Worm (Caenorhabditis elegans) whole organism, young adult: ENCODE data around the gene gcl-1.

Source experiments
- B0019.2 ChIP-seq: fragments of 200-800 bp; sonication (Bioruptor generic); conservative IDR thresholded peaks from 2 replicates; pipeline ENCODE4 v1.3.6; 2022; ENCODE audit warnings: missing genetic modification reagents, missing genetic modification characterization, missing compliant biosample characterization
- B0035.1 ChIP-seq: sonication (generic microtip); optimal IDR thresholded peaks from 2 replicates; lab custom pipeline; 2016; ENCODE audit warnings: missing genetic modification characterization, mild to moderate bottlenecking, missing compliant biosample characterization, missing genotype, missing genetic modification reagents
- C06A6.2 ChIP-seq: fragments of 200-800 bp; sonication (Bioruptor generic); conservative IDR thresholded peaks from 2 replicates; pipeline ENCODE4 v1.3.6; 2022; ENCODE audit warnings: missing genetic modification characterization, missing compliant biosample characterization
- D2030.7 ChIP-seq: fragments of 200-800 bp; sonication (Bioruptor generic); IDR thresholded peaks from 2 replicates; pipeline ENCODE4 v1.3.6; 2022; ENCODE audit warnings: missing genetic modification reagents, missing genetic modification characterization, missing compliant biosample characterization
- F10E7.11 ChIP-seq: sonication (generic microtip); optimal IDR thresholded peaks from 2 replicates; lab custom pipeline; 2017; ENCODE audit warnings: mild to moderate bottlenecking, missing genetic modification characterization, moderate library complexity, missing compliant biosample characterization
- F33H1.4 ChIP-seq: fragments of 200-800 bp; sonication (Bioruptor generic); IDR thresholded peaks from 2 replicates; pipeline ENCODE4 v1.3.6; 2022; ENCODE audit warnings: missing genetic modification reagents, missing genetic modification characterization, missing compliant biosample characterization
- F49E8.2 ChIP-seq: sonication (generic microtip); optimal IDR thresholded peaks from 3 replicates; lab custom pipeline; 2017; ENCODE audit warnings: missing genetic modification characterization, mild to moderate bottlenecking, missing compliant biosample characterization, antibody characterized with exemption, moderate library complexity; ENCODE audit not compliant: insufficient read depth
- T26A5.8 ChIP-seq: sonication (generic microtip); optimal IDR thresholded peaks from 2 replicates; lab custom pipeline; 2016; ENCODE audit warnings: missing genetic modification characterization, missing compliant biosample characterization
- Y53G8AR.9 ChIP-seq: fragments of 200-800 bp; sonication (Bioruptor generic); conservative IDR thresholded peaks from 2 replicates; pipeline ENCODE4 v1.3.6; 2022; ENCODE audit warnings: missing genetic modification reagents, missing genetic modification characterization, missing compliant biosample characterization
- Y79H2A.3 ChIP-seq: fragments of 200-800 bp; sonication (Bioruptor generic); conservative IDR thresholded peaks from 2 replicates; pipeline ENCODE4 v1.3.6; 2022; ENCODE audit warnings: missing genetic modification reagents, missing genetic modification characterization, missing compliant biosample characterization
- attf-6 ChIP-seq: fragments of 200-800 bp; sonication (Bioruptor generic); IDR thresholded peaks from 2 replicates; pipeline ENCODE4 v1.3.6; 2022; ENCODE audit warnings: missing genetic modification reagents, missing genetic modification characterization, missing compliant biosample characterization
- cebp-1 ChIP-seq, 2 experiments: fragments of 200-800 bp in 1 of 2; sonication (Bioruptor generic) in 1 of 2; sonication (generic microtip) in 1 of 2; IDR thresholded peaks in 1 of 2; optimal IDR thresholded peaks in 1 of 2; 2 replicates each; pipeline versions ENCODE4 v1.3.6 to Lab custom; 2017 to 2022; ENCODE audit warnings: missing compliant biosample characterization in 2 of 2, missing genetic modification characterization in 2 of 2, mild to moderate bottlenecking in 1 of 2, missing genetic modification reagents in 1 of 2, moderate library complexity in 1 of 2
- cebp-2 ChIP-seq: fragments of 200-800 bp; sonication (Bioruptor generic); IDR thresholded peaks from 2 replicates; pipeline ENCODE4 v1.3.6; 2022; ENCODE audit warnings: missing genetic modification characterization, missing compliant biosample characterization
- ceh-40 ChIP-seq: fragments of 200-800 bp; sonication (Bioruptor generic); IDR thresholded peaks from 2 replicates; pipeline ENCODE4 v1.3.6; 2022; ENCODE audit warnings: missing genetic modification characterization, missing compliant biosample characterization
- hlh-26 ChIP-seq: fragments of 200-800 bp; sonication (Bioruptor generic); conservative IDR thresholded peaks from 2 replicates; pipeline ENCODE4 v1.3.6; 2022; ENCODE audit warnings: missing genetic modification reagents, missing genetic modification characterization, missing compliant biosample characterization
- hmg-1.2 ChIP-seq: fragments of 200-800 bp; sonication (Bioruptor generic); IDR thresholded peaks from 2 replicates; pipeline ENCODE4 v1.3.6; 2022; ENCODE audit warnings: missing genetic modification reagents, missing genetic modification characterization, missing compliant biosample characterization
- hrde-1 ChIP-seq: sonication (generic microtip); optimal IDR thresholded peaks from 2 replicates; lab custom pipeline; 2016; ENCODE audit warnings: missing genetic modification characterization, mild to moderate bottlenecking, missing compliant biosample characterization, moderate library complexity, missing genotype, missing genetic modification reagents, borderline replicate concordance
- let-607 ChIP-seq, 2 experiments: fragments of 200-800 bp in 1 of 2; sonication (Bioruptor generic) in 1 of 2; sonication (generic microtip) in 1 of 2; optimal IDR thresholded peaks; 2 replicates each; lab custom pipeline; 2016 to 2018; ENCODE audit warnings: mild to moderate bottlenecking in 2 of 2, missing compliant biosample characterization in 2 of 2, missing genetic modification characterization in 2 of 2, moderate library complexity in 2 of 2, missing genotype in 1 of 2
- lin-26 ChIP-seq: fragments of 200-800 bp; sonication (Bioruptor generic); IDR thresholded peaks from 2 replicates; pipeline ENCODE4 v1.3.6; 2022; ENCODE audit warnings: missing genetic modification reagents, missing genetic modification characterization, missing compliant biosample characterization
- lin-54 ChIP-seq: fragments of 200-800 bp; sonication (Bioruptor generic); optimal IDR thresholded peaks from 2 replicates; lab custom pipeline; 2018; ENCODE audit warnings: mild to moderate bottlenecking, missing genetic modification characterization, missing compliant biosample characterization
- madf-3 ChIP-seq: fragments of 200-800 bp; sonication (Bioruptor generic); IDR thresholded peaks from 2 replicates; pipeline ENCODE4 v1.3.6; 2022; ENCODE audit warnings: missing genetic modification reagents, missing genetic modification characterization, missing compliant biosample characterization
- nfya-2 ChIP-seq: fragments of 200-800 bp; sonication (Bioruptor generic); IDR thresholded peaks from 2 replicates; pipeline ENCODE4 v1.3.6; 2022; ENCODE audit warnings: missing genetic modification reagents, missing genetic modification characterization, missing compliant biosample characterization
- nhr-27 ChIP-seq: fragments of 200-800 bp; sonication (Bioruptor generic); optimal IDR thresholded peaks from 2 replicates; lab custom pipeline; 2018; ENCODE audit warnings: mild to moderate bottlenecking, missing genetic modification characterization, moderate library complexity, missing compliant biosample characterization
- nhr-80 ChIP-seq: sonication (generic microtip); optimal IDR thresholded peaks from 2 replicates; lab custom pipeline; 2016; ENCODE audit warnings: missing genetic modification characterization, missing compliant biosample characterization
- snpc-1.1 ChIP-seq: sonication (generic microtip); optimal IDR thresholded peaks from 2 replicates; lab custom pipeline; 2017; ENCODE audit warnings: missing genetic modification characterization, mild to moderate bottlenecking, missing compliant biosample characterization, antibody characterized with exemption, moderate library complexity, missing genotype, missing genetic modification reagents; ENCODE audit not compliant: insufficient read depth
- snpc-1.3 ChIP-seq: sonication (generic microtip); optimal IDR thresholded peaks from 2 replicates; lab custom pipeline; 2017; ENCODE audit warnings: missing genetic modification characterization, mild to moderate bottlenecking, missing compliant biosample characterization, antibody characterized with exemption, moderate library complexity, missing genotype, missing genetic modification reagents; ENCODE audit not compliant: insufficient read depth
- snpc-3.4 ChIP-seq: sonication (generic microtip); optimal IDR thresholded peaks from 2 replicates; lab custom pipeline; 2017; ENCODE audit warnings: missing genetic modification characterization, mild to moderate bottlenecking, missing compliant biosample characterization, antibody characterized with exemption, moderate library complexity, missing genotype, missing genetic modification reagents
- snpc-4 ChIP-seq, 5 experiments: fragments of 150-350 bp in 1 of 5; sonication (generic microtip) in 4 of 5; optimal IDR thresholded peaks; 2 replicates each; lab custom pipeline; 2014 to 2018; ENCODE audit warnings: missing genetic modification characterization in 5 of 5, missing biosample characterization in 3 of 5, antibody characterized with exemption in 2 of 5, mild to moderate bottlenecking in 2 of 5, missing compliant biosample characterization in 2 of 5, missing genotype in 2 of 5, moderate library complexity in 2 of 5, missing genetic modification reagents in 1 of 5
- tbp1 ChIP-seq: fragments of 200-800 bp; sonication (Bioruptor generic); optimal IDR thresholded peaks from 2 replicates; lab custom pipeline; 2018; ENCODE audit warnings: mild to moderate bottlenecking, missing genetic modification characterization, missing compliant biosample characterization
- unc-130 ChIP-seq: sonication (generic microtip); optimal IDR thresholded peaks from 2 replicates; lab custom pipeline; 2016; ENCODE audit warnings: missing genetic modification reagents, missing genetic modification characterization, missing compliant biosample characterization
- ztf-18 ChIP-seq: sonication (generic microtip); optimal IDR thresholded peaks from 2 replicates; lab custom pipeline; 2016; ENCODE audit warnings: missing genotype, mild to moderate bottlenecking, missing genetic modification characterization, missing compliant biosample characterization

The gcl-1 gene

ce11 chrIV:13386043-13386442 is 26.7 kb downstream of the gcl-1 start, which contains the start of the genes Y62E10A.20, Y62E10A.23 and mdt-9 (continued):
- TF ChIP-seq snpc-3.4 (tag; lab: Kevin White, UChicago) (peak; percentile 3), F33H1.4 (GFP tag; lab: Robert Waterston, UW) (peak; percentile 46), cebp-1 (GFP tag; IDR thresholded peaks at IDR 0.05; lab: Robert Waterston, UW) (no peak), cebp-1 (tag; optimal IDR thresholded peaks at IDR 0.05; lab: Kevin White, UChicago) (peak; percentile 45), tbp1 (peak; percentile 42), F10E7.11 (no peak), F49E8.2 (peak; percentile 69), unc-130 (GFP tag; lab: Kevin White, UChicago) (peak; percentile 50), D2030.7 (peak; percentile 40), lin-54 (peak; percentile 29), attf-6 (GFP tag; lab: Robert Waterston, UW) (peak; percentile 46; the same call in 1 of the 2 replicates), ztf-18 (tag; lab: Kevin White, UChicago) (peak; percentile 39), nhr-80 (tag; lab: Kevin White, UChicago) (no peak)

ce11 chrIV:13383763-13384436 is 28.8 kb downstream of the gcl-1 start, which contains the start of gene rab-19:
rab-19 (minus strand) TSS chrIV:13384386.
- no peak for TF ChIP-seq snpc-1.1 (tag; lab: Kevin White, UChicago)
- peak; percentile 90 for TF ChIP-seq hmg-1.2 (GFP tag; lab: Robert Waterston, UW)

DNA sequence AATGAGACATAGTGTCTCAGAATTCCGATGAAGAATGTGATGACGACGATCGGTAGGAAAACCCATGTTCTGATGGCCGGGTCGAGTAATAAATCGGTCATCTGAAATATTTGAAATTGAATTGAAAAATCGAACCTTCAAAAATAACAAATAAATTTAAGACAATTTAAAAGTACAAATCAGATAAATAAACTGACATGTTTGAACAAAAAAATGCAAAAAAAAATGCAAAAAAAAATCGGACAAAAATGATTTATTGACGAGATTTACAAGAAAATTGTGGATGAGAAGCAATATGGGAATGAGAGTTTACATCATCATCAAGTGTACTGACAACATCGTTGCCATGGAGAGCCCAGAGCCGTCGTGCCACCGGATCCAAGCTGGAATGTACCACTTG is 30.9 kb downstream of the gcl-1 start, which contains the start of gene emc-3:
emc-3 (minus strand) TSS at position 101 of the 400 bp plus-strand sequence.
- TF ChIP-seq ceh-40 (no peak), snpc-4 (GFP tag; optimal IDR thresholded peaks at IDR 0.05; lab: Kevin White, UChicago) (no peak), snpc-4 (tag; optimal IDR thresholded peaks at IDR 0.05; lab: Kevin White, UChicago) (no peak), lin-26 (no peak), nhr-27 (tag; lab: Kevin White, UChicago) (no peak), snpc-1.3 (tag; lab: Kevin White, UChicago) (no peak), let-607 (tag; optimal IDR thresholded peaks at IDR 0.05; lab: Kevin White, UChicago) (no peak), hlh-26 (GFP tag; lab: Robert Waterston, UW) (no peak), T26A5.8 (tag; lab: Kevin White, UChicago) (no peak), Y79H2A.3 (no peak), C06A6.2 (no peak), B0035.1 (tag; lab: Kevin White, UChicago) (no peak), hrde-1 (no peak)

- TF ChIP-seq cebp-2 (GFP tag; lab: Robert Waterston, UW) (peak; percentile 82; the same call in 1 of the 2 replicates), Y53G8AR.9 (no peak)
Measured at ce11 chrIV:13380506-13380905, 32.2 kb downstream of the gcl-1 start.

ce11 chrIV:13377716-13378115 is 35.0 kb downstream of the gcl-1 start, which contains the start of gene mau-8:
mau-8 (plus strand) TSS chrIV:13378016.
- TF ChIP-seq nfya-2 (GFP tag; lab: Robert Waterston, UW), result no peak
- no peak for TF ChIP-seq B0019.2 (GFP tag; lab: Robert Waterston, UW)
- no peak for TF ChIP-seq F49E8.2
- TF ChIP-seq madf-3, result no peak
